Worm (Caenorhabditis elegans) whole organism, L1 larva: ENCODE data around the gene Y37A1A.2.

ENCODE experiments used
- C16A3.4 ChIP-seq: fragments of 150-350 bp; optimal IDR thresholded peaks from 2 replicates; lab custom pipeline; 2014; ENCODE audit warnings: missing biosample characterization, missing genetic modification characterization
- F16B12.6 ChIP-seq: fragments of 150-350 bp; optimal IDR thresholded peaks from 2 replicates; lab custom pipeline; 2014; ENCODE audit warnings: missing biosample characterization, missing genetic modification characterization
- alr-1 ChIP-seq: fragments of 200-800 bp; sonication (Bioruptor generic); optimal IDR thresholded peaks from 2 replicates; lab custom pipeline; 2018; ENCODE audit warnings: borderline replicate concordance, mild to moderate bottlenecking, missing genetic modification characterization, missing compliant biosample characterization
- aly-2 ChIP-seq: fragments of 150-350 bp; optimal IDR thresholded peaks from 2 replicates; lab custom pipeline; 2014; ENCODE audit warnings: missing biosample characterization, missing genetic modification characterization
- ama-1 ChIP-seq: fragments of 150-350 bp; optimal IDR thresholded peaks from 2 replicates; lab custom pipeline; 2014
- blmp-1 ChIP-seq: fragments of 150-350 bp; optimal IDR thresholded peaks from 2 replicates; lab custom pipeline; 2014; ENCODE audit warnings: missing biosample characterization, missing genetic modification characterization
- ceh-63 ChIP-seq: fragments of 200-800 bp; sonication (Bioruptor generic); optimal IDR thresholded peaks from 2 replicates; lab custom pipeline; 2018; ENCODE audit warnings: mild to moderate bottlenecking, missing genetic modification characterization, missing compliant biosample characterization
- ceh-82 ChIP-seq, 3 experiments: fragments of 150-350 bp in 1 of 3; sonication (generic microtip) in 2 of 3; optimal IDR thresholded peaks; 2 replicates each; lab custom pipeline; 2014 to 2017; ENCODE audit warnings: missing biosample characterization in 3 of 3, missing genetic modification characterization in 3 of 3
- efl-1 ChIP-seq, 4 experiments: fragments of 150-350 bp; optimal IDR thresholded peaks in 3 of 4; peaks in 1 of 4; 1 replicate in 1 of 4; 2 replicates in 3 of 4; lab custom pipeline; 2014; ENCODE audit warnings: missing biosample characterization in 2 of 4, missing genetic modification characterization in 2 of 4, missing genetic modification reagents in 2 of 4
- elt-2 ChIP-seq: sonication (generic microtip); optimal IDR thresholded peaks from 2 replicates; lab custom pipeline; 2016; ENCODE audit warnings: missing genetic modification characterization, mild to moderate bottlenecking, inconsistent platforms, missing compliant biosample characterization, missing genetic modification reagents
- fkh-8 ChIP-seq: sonication (generic microtip); optimal IDR thresholded peaks from 2 replicates; lab custom pipeline; 2016; ENCODE audit warnings: mild to moderate bottlenecking, missing genetic modification characterization, missing compliant biosample characterization
- fos-1 ChIP-seq: fragments of 150-350 bp; optimal IDR thresholded peaks from 2 replicates; lab custom pipeline; 2014; ENCODE audit warnings: missing biosample characterization, missing genetic modification characterization
- grh-1 ChIP-seq: fragments of 200-800 bp; sonication (Bioruptor generic); IDR thresholded peaks from 2 replicates; pipeline ENCODE4 v1.3.6; 2022; ENCODE audit warnings: missing genetic modification reagents, missing genetic modification characterization, missing compliant biosample characterization
- hlh-17 ChIP-seq: fragments of 200-800 bp; sonication (Bioruptor generic); optimal IDR thresholded peaks from 2 replicates; lab custom pipeline; 2018; ENCODE audit warnings: missing genetic modification characterization, mild to moderate bottlenecking, missing compliant biosample characterization, moderate library complexity, borderline replicate concordance
- hlh-4 ChIP-seq: sonication (generic microtip); optimal IDR thresholded peaks from 2 replicates; lab custom pipeline; 2016; ENCODE audit warnings: mild to moderate bottlenecking, missing genetic modification characterization, missing compliant biosample characterization
- irx-1 ChIP-seq: sonication (generic microtip); optimal IDR thresholded peaks from 2 replicates; lab custom pipeline; 2016; ENCODE audit warnings: missing genetic modification characterization, missing compliant biosample characterization
- jun-1 ChIP-seq: fragments of 150-350 bp; optimal IDR thresholded peaks from 2 replicates; lab custom pipeline; 2014; ENCODE audit warnings: missing biosample characterization, missing genetic modification reagents, missing genetic modification characterization
- lin-13 ChIP-seq: fragments of 150-350 bp; optimal IDR thresholded peaks from 2 replicates; lab custom pipeline; 2014; ENCODE audit warnings: missing biosample characterization, missing genetic modification reagents, missing genetic modification characterization
- lin-14 ChIP-seq: fragments of 200-800 bp; sonication (Bioruptor generic); optimal IDR thresholded peaks from 2 replicates; lab custom pipeline; 2018; ENCODE audit warnings: mild to moderate bottlenecking, missing genetic modification characterization, moderate library complexity, missing compliant biosample characterization
- lin-35 ChIP-seq, 2 experiments: fragments of 150-350 bp; optimal IDR thresholded peaks; 2 replicates each; lab custom pipeline; 2014; ENCODE audit warnings: missing biosample characterization in 2 of 2, missing genetic modification characterization in 2 of 2, missing genetic modification reagents in 2 of 2
- lin-39 ChIP-seq: fragments of 150-350 bp; optimal IDR thresholded peaks from 2 replicates; lab custom pipeline; 2014; ENCODE audit warnings: missing biosample characterization, missing genetic modification reagents, missing genetic modification characterization
- lsy-2 ChIP-seq, 2 experiments: fragments of 150-350 bp; optimal IDR thresholded peaks; 2 replicates each; lab custom pipeline; 2014; ENCODE audit warnings: missing biosample characterization in 2 of 2, missing genetic modification characterization in 2 of 2
- mef-2 ChIP-seq: fragments of 150-350 bp; optimal IDR thresholded peaks from 2 replicates; lab custom pipeline; 2014; ENCODE audit warnings: missing biosample characterization, missing genetic modification characterization
- nhr-19 ChIP-seq: fragments of 200-800 bp; sonication (Bioruptor generic); conservative IDR thresholded peaks from 2 replicates; pipeline ENCODE4 v1.3.6; 2022; ENCODE audit warnings: missing genetic modification characterization, missing compliant biosample characterization
- nhr-237 ChIP-seq: fragments of 150-350 bp; optimal IDR thresholded peaks from 2 replicates; lab custom pipeline; 2014; ENCODE audit warnings: missing biosample characterization, missing genetic modification characterization
- nhr-28 ChIP-seq: fragments of 150-350 bp; optimal IDR thresholded peaks from 2 replicates; lab custom pipeline; 2014; ENCODE audit warnings: missing biosample characterization, missing genetic modification characterization
- nhr-47 ChIP-seq: sonication (generic microtip); optimal IDR thresholded peaks from 2 replicates; lab custom pipeline; 2016; ENCODE audit warnings: mild to moderate bottlenecking, missing genetic modification characterization, moderate library complexity, missing compliant biosample characterization
- nhr-71 ChIP-seq: sonication (generic microtip); optimal IDR thresholded peaks from 2 replicates; lab custom pipeline; 2016; ENCODE audit warnings: mild to moderate bottlenecking, missing genetic modification characterization, moderate library complexity, missing compliant biosample characterization
- nhr-85 ChIP-seq: sonication (generic microtip); peaks from one replicate; lab custom pipeline; 2016; ENCODE audit warnings: missing genetic modification characterization, inconsistent platforms, missing compliant biosample characterization
- nhr-90 ChIP-seq: sonication (generic microtip); optimal IDR thresholded peaks from 2 replicates; lab custom pipeline; 2016; ENCODE audit warnings: mild to moderate bottlenecking, missing genetic modification characterization, missing compliant biosample characterization; ENCODE audit not compliant: poor library complexity
- rnt-1 ChIP-seq: sonication (generic microtip); optimal IDR thresholded peaks from 2 replicates; lab custom pipeline; 2016; ENCODE audit warnings: mild to moderate bottlenecking, missing genetic modification characterization, moderate library complexity, missing compliant biosample characterization
- skn-1 ChIP-seq: fragments of 150-350 bp; optimal IDR thresholded peaks from 2 replicates; lab custom pipeline; 2014; ENCODE audit warnings: missing biosample characterization, missing genetic modification characterization
- snpc-4 ChIP-seq: fragments of 150-350 bp; optimal IDR thresholded peaks from 2 replicates; lab custom pipeline; 2014; ENCODE audit warnings: missing biosample characterization, missing genetic modification characterization
- snu-23 ChIP-seq: sonication (generic microtip); optimal IDR thresholded peaks from 2 replicates; lab custom pipeline; 2016; ENCODE audit warnings: missing genetic modification characterization, missing compliant biosample characterization
- sox-4 ChIP-seq: sonication (generic microtip); optimal IDR thresholded peaks from 2 replicates; lab custom pipeline; 2016; ENCODE audit warnings: missing genetic modification characterization, missing compliant biosample characterization
- sptf-1 ChIP-seq: fragments of 150-350 bp; optimal IDR thresholded peaks from 2 replicates; lab custom pipeline; 2014; ENCODE audit warnings: missing biosample characterization, missing genetic modification characterization
- sup-37 ChIP-seq: fragments of 200-800 bp; sonication (Bioruptor generic); optimal IDR thresholded peaks from 2 replicates; lab custom pipeline; 2018; ENCODE audit warnings: mild to moderate bottlenecking, missing genetic modification characterization, missing compliant biosample characterization
- swsn-7 ChIP-seq: sonication (generic microtip); optimal IDR thresholded peaks from 2 replicates; lab custom pipeline; 2016; ENCODE audit warnings: missing genetic modification characterization, missing compliant biosample characterization
- tlp-1 ChIP-seq: fragments of 150-350 bp; optimal IDR thresholded peaks from 2 replicates; lab custom pipeline; 2014; ENCODE audit warnings: missing biosample characterization, missing genetic modification characterization
- unc-130 ChIP-seq: fragments of 150-350 bp; optimal IDR thresholded peaks from 2 replicates; lab custom pipeline; 2017; ENCODE audit warnings: missing biosample characterization, missing genetic modification characterization, inconsistent platforms
- unc-86 ChIP-seq: sonication (generic microtip); optimal IDR thresholded peaks from 2 replicates; lab custom pipeline; 2016; ENCODE audit warnings: missing genetic modification characterization, missing compliant biosample characterization
- unc-98 ChIP-seq: fragments of 200-800 bp; sonication (Bioruptor generic); IDR thresholded peaks from 2 replicates; pipeline ENCODE4 v1.3.6; 2022; ENCODE audit warnings: missing genetic modification characterization, missing compliant biosample characterization
- vab-15 ChIP-seq: sonication (generic microtip); optimal IDR thresholded peaks from 2 replicates; lab custom pipeline; 2017; ENCODE audit warnings: missing genotype, mild to moderate bottlenecking, missing genetic modification characterization, missing compliant biosample characterization
- xbp-1 ChIP-seq: sonication (generic microtip); optimal IDR thresholded peaks from 2 replicates; lab custom pipeline; 2016; ENCODE audit warnings: missing genetic modification characterization, missing compliant biosample characterization
- ztf-4 ChIP-seq: fragments of 150-350 bp; optimal IDR thresholded peaks from 2 replicates; lab custom pipeline; 2014; ENCODE audit warnings: missing biosample characterization, missing genetic modification characterization

The Y37A1A.2 gene

ce11 chrIV:13902774-13903173 lies 10.1 kb downstream of the Y37A1A.2 start, which contains the start of gene Y37A1A.3:
Gene Y37A1A.3, minus strand, starts transcription at chrIV:13902874.
- peak; percentile 15 for TF ChIP-seq blmp-1 (tag; lab: Kevin White, UChicago)
- TF ChIP-seq nhr-28 (tag; lab: Kevin White, UChicago) = no peak
- peak; percentile 52 for TF ChIP-seq nhr-85 (tag; lab: Kevin White, UChicago)
- TF ChIP-seq lin-13 (GFP tag; lab: Kevin White, UChicago) = no peak

DNA sequence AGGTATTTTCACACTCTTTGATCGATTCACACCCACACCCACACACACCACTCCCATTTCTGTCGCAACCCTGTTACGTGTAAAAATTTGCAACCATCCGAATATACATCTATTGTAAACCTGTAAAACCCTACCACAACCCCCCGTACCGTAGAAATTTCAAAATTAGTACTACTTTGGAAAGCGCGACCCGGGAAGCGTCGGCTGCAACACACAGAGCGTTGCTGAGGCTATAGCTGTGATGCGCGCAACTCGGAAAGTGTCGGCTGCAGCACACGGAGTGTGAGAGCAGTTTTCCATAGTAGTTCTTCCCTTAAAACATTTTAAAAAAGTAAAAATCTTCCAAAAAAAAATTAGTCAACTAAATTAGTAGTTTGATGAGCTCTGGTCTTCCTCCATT lies 19.7 kb downstream of the Y37A1A.2 start:
- TF ChIP-seq snpc-4 (peak; percentile 97), elt-2 (tag; lab: Kevin White, UChicago) (no peak), sup-37 (GFP tag; lab: Kevin White, UChicago) (no peak), nhr-85 (tag; lab: Kevin White, UChicago) (peak; percentile 63), ceh-82 (tag; optimal IDR thresholded peaks at IDR 0.05; lab: Kevin White, UChicago) (peak in 1 of 3 experiments; percentile 17), snu-23 (GFP tag; lab: Kevin White, UChicago) (peak; percentile 16), efl-1 (optimal IDR thresholded peaks at IDR 0.05; lab: Kevin White, UChicago) (peak in 1 of 2 experiments; percentile 7), efl-1 (GFP tag; optimal IDR thresholded peaks at IDR 0.05 in 1 of 2; lab: Kevin White, UChicago) (peak in 1 of 2 experiments; percentile 88), aly-2 (tag; lab: Kevin White, UChicago) (no peak), tlp-1 (no peak), swsn-7 (tag; lab: Kevin White, UChicago) (peak; percentile 1), nhr-47 (tag; lab: Kevin White, UChicago) (peak; percentile 15), nhr-71 (tag; lab: Kevin White, UChicago) (peak; percentile 30)

DNA sequence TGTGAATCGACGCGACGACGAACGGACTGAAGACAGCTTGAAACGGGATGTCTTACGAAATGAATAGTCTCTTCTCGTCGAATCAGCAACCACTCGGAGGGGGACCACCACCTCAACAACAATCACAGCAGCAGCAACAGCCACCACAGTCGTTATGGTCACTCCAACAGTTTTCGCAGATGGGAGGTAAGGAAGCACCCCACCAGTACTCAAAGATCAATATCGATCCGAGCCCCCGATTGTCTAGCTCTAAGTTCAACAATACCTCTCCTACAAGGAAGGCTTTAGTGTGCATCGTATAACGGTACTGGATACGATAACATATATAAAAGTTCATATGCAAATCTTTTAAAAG lies 24.7 kb downstream of the Y37A1A.2 start:
- TF ChIP-seq alr-1 (tag; lab: Kevin White, UChicago) = peak; percentile 72
- no peak for TF ChIP-seq lin-35 (GFP tag; optimal IDR thresholded peaks at IDR 0.05; lab: Kevin White, UChicago)

DNA sequence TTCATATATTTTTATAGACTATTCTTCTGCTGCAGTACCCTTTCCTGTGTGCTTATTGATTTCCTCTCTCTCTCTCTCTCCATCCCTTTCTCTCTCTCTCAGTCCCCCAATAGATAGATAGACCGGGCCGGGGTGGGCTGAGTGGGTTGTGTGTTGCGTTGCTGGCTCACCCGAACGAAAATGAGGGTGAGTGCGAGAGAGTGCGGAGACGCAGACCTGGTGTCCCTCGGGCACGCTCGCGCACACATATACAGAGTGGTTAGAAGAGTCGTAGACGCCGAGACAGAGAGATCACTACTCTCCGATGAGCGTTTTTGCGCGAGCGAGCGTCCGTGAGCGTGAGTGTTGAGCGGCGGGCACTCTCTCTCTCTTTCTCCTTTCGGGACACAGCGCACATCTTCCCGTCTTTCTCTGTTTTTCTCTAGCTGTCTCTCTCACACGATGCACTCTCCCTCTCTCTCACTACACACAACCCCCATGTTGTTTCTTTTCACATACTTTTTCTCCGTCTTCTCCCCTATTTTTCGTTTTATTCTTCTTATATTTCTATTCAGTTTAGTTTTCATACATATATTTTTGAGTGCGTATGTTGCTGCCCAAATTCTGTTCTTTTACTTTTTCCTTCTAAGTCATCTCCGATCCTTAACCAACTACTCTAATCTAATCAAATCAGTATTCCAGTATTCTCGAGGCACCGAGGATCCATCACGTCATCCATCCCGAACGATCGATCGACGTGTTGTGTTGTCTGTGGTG lies 25.2 kb downstream of the Y37A1A.2 start, which contains the start of gene lin-66:
Gene lin-66, plus strand, starts transcription at position 672 of the 756 bp plus-strand sequence.
- peak; percentile 91 for TF ChIP-seq unc-86 (tag; lab: Kevin White, UChicago)
- peak; percentile 36; the same call in 1 of the 2 replicates for TF ChIP-seq grh-1 (GFP tag; lab: Robert Waterston, UW)
- no peak for TF ChIP-seq sptf-1 (tag; lab: Kevin White, UChicago)
- no peak for TF ChIP-seq ztf-4 (tag; lab: Kevin White, UChicago)
- peak; percentile 51 for TF ChIP-seq fos-1
- TF ChIP-seq sox-4 = peak; percentile 77
- peak; percentile 83 for TF ChIP-seq C16A3.4 (tag; lab: Kevin White, UChicago)
- peak; percentile 74 to 88 for TF ChIP-seq lsy-2 (tag; optimal IDR thresholded peaks at IDR 0.05; lab: Kevin White, UChicago)
- no peak for TF ChIP-seq mef-2
- TF ChIP-seq ceh-63 (GFP tag; lab: Kevin White, UChicago) = no peak
- peak; percentile 69 for TF ChIP-seq aly-2 (tag; lab: Kevin White, UChicago)
- peak; percentile 76 for TF ChIP-seq xbp-1 (tag; lab: Kevin White, UChicago)
- TF ChIP-seq elt-2 (tag; lab: Kevin White, UChicago) = peak; percentile 47
- TF ChIP-seq efl-1 (optimal IDR thresholded peaks at IDR 0.05; lab: Kevin White, UChicago) = peak; percentile 71 to 81
- peak; percentile 24 to 92 for TF ChIP-seq efl-1 (GFP tag; optimal IDR thresholded peaks at IDR 0.05 in 1 of 2; lab: Kevin White, UChicago)
- peak; percentile 85 for TF ChIP-seq jun-1 (tag; lab: Kevin White, UChicago)
- peak; percentile 59 for TF ChIP-seq irx-1 (tag; lab: Kevin White, UChicago)
- TF ChIP-seq lin-14 = peak; percentile 97
- peak; percentile 93 for TF ChIP-seq fkh-8
- no peak for TF ChIP-seq lin-39
- TF ChIP-seq nhr-85 (tag; lab: Kevin White, UChicago) = peak; percentile 82
- peak; percentile 23 for TF ChIP-seq vab-15 (tag; lab: Kevin White, UChicago)
- peak; percentile 51 for TF ChIP-seq unc-130 (tag; lab: Kevin White, UChicago)
- TF ChIP-seq nhr-90 (tag; lab: Kevin White, UChicago) = peak; percentile 59
- no peak for TF ChIP-seq nhr-237 (tag; lab: Kevin White, UChicago)
- TF ChIP-seq rnt-1 (tag; lab: Kevin White, UChicago) = peak; percentile 63
- TF ChIP-seq hlh-4 (tag; lab: Kevin White, UChicago) = no peak
- peak; percentile 78 for TF ChIP-seq nhr-19
- TF ChIP-seq skn-1 (tag; lab: Kevin White, UChicago) = peak; percentile 56
- TF ChIP-seq F16B12.6 (tag; lab: Kevin White, UChicago) = peak; percentile 35
- no peak for TF ChIP-seq unc-98 (GFP tag; lab: Robert Waterston, UW)
- no peak for TF ChIP-seq ama-1 (lab: Kevin White, UChicago)
- TF ChIP-seq hlh-17 (GFP tag; lab: Kevin White, UChicago) = no peak
